Worm (Caenorhabditis elegans): ENCODE data around the gene fbxa-156.

The fbxa-156 gene

DNA sequence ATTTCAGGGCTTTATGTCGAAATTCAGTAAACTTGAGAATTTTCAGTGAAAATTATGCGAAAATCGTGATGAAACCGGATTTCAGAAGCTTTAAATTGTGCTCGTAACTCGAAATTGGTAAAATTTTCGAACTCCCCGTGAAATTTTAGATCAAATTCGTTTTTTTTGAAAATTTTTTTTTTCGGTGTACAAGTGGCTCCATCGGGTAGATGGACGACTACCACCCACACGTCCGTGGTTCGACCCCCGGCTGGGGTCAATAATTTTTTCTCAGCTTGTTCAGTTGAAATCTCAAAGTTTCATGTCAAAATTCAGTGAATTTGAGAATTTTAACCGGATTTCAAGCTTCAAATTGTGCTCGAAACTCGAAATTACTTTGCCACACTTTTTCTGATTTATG lies 39.3 kb upstream of the fbxa-156 start (continued):
- TF ChIP-seq ekl-4 (GFP tag; IDR thresholded peaks at IDR 0.05) = 0 out of 2 replicates have a peak, but pooled peaks have one; percentile 14
- no peak for TF ChIP-seq F39B2.1 (GFP tag; IDR thresholded peaks at IDR 0.05)
- no peak for TF ChIP-seq dpl-1 (GFP tag; optimal IDR thresholded peaks at IDR 0.05)
- no peak for TF ChIP-seq aptf-3 (GFP tag; IDR thresholded peaks at IDR 0.05)
- TF ChIP-seq Y53F4B.3 (GFP tag; IDR thresholded peaks at IDR 0.05) = no peak
- TF ChIP-seq ztf-28 (GFP tag; IDR thresholded peaks at IDR 0.05) = no peak
- no peak for TF ChIP-seq let-607 (tag; optimal IDR thresholded peaks at IDR 0.05)
- no peak for TF ChIP-seq F10E7.11 (tag; optimal IDR thresholded peaks at IDR 0.05)
- no peak for TF ChIP-seq rpc-1 (optimal IDR thresholded peaks at IDR 0.05)
- peak; percentile 39 for TF ChIP-seq rpc-1 (tag; optimal IDR thresholded peaks at IDR 0.05)
- TF ChIP-seq C17E4.6 (GFP tag; IDR thresholded peaks at IDR 0.05) = no peak
- 0 out of 2 replicates have a peak, but pooled peaks have one; percentile 16 for TF ChIP-seq hmg-1.2 (GFP tag; IDR thresholded peaks at IDR 0.05)
- TF ChIP-seq ztf-3 (GFP tag; optimal IDR thresholded peaks at IDR 0.05) = no peak
- no peak for TF ChIP-seq ztf-22 (GFP tag; optimal IDR thresholded peaks at IDR 0.05)
- peak; percentile 3 for TF ChIP-seq attf-5 (GFP tag; optimal IDR thresholded peaks at IDR 0.05)
- TF ChIP-seq lir-1 (GFP tag; conservative IDR thresholded peaks at IDR 0.05) = no peak

DNA sequence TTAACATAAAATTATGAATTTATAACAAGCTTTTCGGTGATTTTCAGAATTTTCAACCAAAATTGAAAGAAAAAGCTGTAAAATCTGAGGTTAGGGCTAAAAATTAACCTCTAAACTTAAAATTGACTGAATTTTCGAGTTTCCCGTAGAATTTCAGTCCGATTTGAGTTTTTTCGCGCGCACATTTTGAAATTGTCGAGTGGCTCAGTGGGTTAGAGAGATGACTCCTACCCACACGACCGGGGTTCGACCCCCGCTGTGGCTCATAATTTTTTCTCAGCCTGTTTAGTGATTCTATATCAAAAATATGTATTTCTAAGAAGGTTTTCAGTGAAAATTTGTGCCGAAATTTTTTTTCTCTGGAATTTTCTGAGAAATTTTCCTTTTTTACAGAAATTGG lies 35.2 kb upstream of the fbxa-156 start:
- peak; percentile 3 for TF ChIP-seq rpc-1 (optimal IDR thresholded peaks at IDR 0.05)
- peak; percentile 58 for TF ChIP-seq rpc-1 (tag; optimal IDR thresholded peaks at IDR 0.05)
- no peak for TF ChIP-seq gei-17 (GFP tag; optimal IDR thresholded peaks at IDR 0.05)
- TF ChIP-seq chd-7 (tag; optimal IDR thresholded peaks at IDR 0.05) = no peak
- no peak for TF ChIP-seq egl-18 (GFP tag; IDR thresholded peaks at IDR 0.05)
- TF ChIP-seq B0261.1 (tag; optimal IDR thresholded peaks at IDR 0.05) = peak; percentile 31
- no peak for TF ChIP-seq mes-4 (tag; optimal IDR thresholded peaks at IDR 0.05)
- TF ChIP-seq attf-5 (GFP tag; optimal IDR thresholded peaks at IDR 0.05) = no peak
- TF ChIP-seq him-1 (tag; optimal IDR thresholded peaks at IDR 0.05) = peak; percentile 10
- no peak for TF ChIP-seq F49E8.2 (tag; optimal IDR thresholded peaks at IDR 0.05; ENCODE audit: insufficient read depth)
- TF ChIP-seq ZK185.1 (tag; optimal IDR thresholded peaks at IDR 0.05; ENCODE audit: poor library complexity, severe bottlenecking) = no peak
- no peak for TF ChIP-seq Y53G8AR.9 (GFP tag; conservative IDR thresholded peaks at IDR 0.05)
- TF ChIP-seq ccch-3 (GFP tag; optimal IDR thresholded peaks at IDR 0.05) = no peak
- TF ChIP-seq ceh-40 (GFP tag; IDR thresholded peaks at IDR 0.05) = no peak
- TF ChIP-seq dpl-1 (GFP tag; optimal IDR thresholded peaks at IDR 0.05) = no peak
- no peak for TF ChIP-seq sea-2 (GFP tag; IDR thresholded peaks at IDR 0.05)
- TF ChIP-seq nhr-179 (tag; optimal IDR thresholded peaks at IDR 0.05) = no peak
- no peak for TF ChIP-seq lin-26 (GFP tag; IDR thresholded peaks at IDR 0.05)
- peak; percentile 70 for TF ChIP-seq tbp1 (GFP tag; optimal IDR thresholded peaks at IDR 0.05)
- TF ChIP-seq lsy-27 (tag; optimal IDR thresholded peaks at IDR 0.05; ENCODE audit: borderline replicate concordance, insufficient read depth) = no peak
- TF ChIP-seq ztf-6 (GFP tag; IDR thresholded peaks at IDR 0.05) = no peak

DNA sequence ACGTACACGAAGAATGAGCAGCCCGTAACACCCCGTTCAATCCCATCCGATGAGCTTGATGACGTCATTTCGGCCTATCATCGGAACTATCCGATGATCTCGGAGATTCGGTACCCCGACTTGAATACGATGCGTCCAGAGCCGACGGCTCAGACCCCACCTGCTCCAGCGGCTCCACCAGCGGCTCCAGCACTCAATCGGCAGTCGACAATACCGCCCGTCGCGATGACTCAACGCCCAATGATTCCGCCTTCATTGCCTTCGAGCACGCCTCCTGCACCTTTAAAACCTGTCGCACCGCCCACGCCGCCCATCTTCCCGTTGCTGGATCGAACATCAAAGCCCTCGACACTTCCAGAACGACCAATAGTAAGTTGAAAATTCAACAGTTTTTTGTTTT lies 31.5 kb upstream of the fbxa-156 start:
- TF ChIP-seq egrh-3 (GFP tag; IDR thresholded peaks at IDR 0.05) = peak; percentile 48; the same call in 1 of the 2 replicates
- no peak for TF ChIP-seq nhr-27 (tag; optimal IDR thresholded peaks at IDR 0.05)
- peak; percentile 91 for TF ChIP-seq zfh-2 (GFP tag; conservative IDR thresholded peaks at IDR 0.05)

Data from whole organism, young adult.